Fruit fly (Drosophila melanogaster) whole organism, wandering third instar larva: Measurements from ENCODE around the gene DIP-alpha.

Source experiments
- GATAd ChIP-seq: sonication (Bioruptor generic); optimal IDR thresholded peaks from 2 replicates; lab custom pipeline; 2016; ENCODE audit warnings: missing biosample characterization, missing genetic modification characterization
- HLH106 ChIP-seq: fragments of 200-800 bp; optimal IDR thresholded peaks from 3 replicates; lab custom pipeline; 2019; ENCODE audit warnings: missing biosample characterization, mild to moderate bottlenecking, missing genetic modification characterization, moderate library complexity
- Hnf4 ChIP-seq: fragments of 200-800 bp; sonication (Bioruptor generic); optimal IDR thresholded peaks from 2 replicates; lab custom pipeline; 2016; ENCODE audit warnings: missing biosample characterization, mild to moderate bottlenecking, missing genetic modification characterization
- OdsH ChIP-seq: fragments of 200-800 bp; sonication (Bioruptor generic); optimal IDR thresholded peaks from 2 replicates; lab custom pipeline; 2016; ENCODE audit warnings: missing biosample characterization, mild to moderate bottlenecking, missing genetic modification characterization
- Vsx2 ChIP-seq: fragments of 200-300, 225-300 bp; sonication (Bioruptor generic); optimal IDR thresholded peaks from 2 replicates; lab custom pipeline; 2018; ENCODE audit warnings: missing biosample characterization, missing genetic modification characterization; ENCODE audit not compliant: partially characterized antibody
- fru ChIP-seq: fragments of 200-800 bp; sonication (Bioruptor generic); optimal IDR thresholded peaks from 3 replicates; lab custom pipeline; 2016; ENCODE audit warnings: missing biosample characterization, mild to moderate bottlenecking, missing genetic modification characterization
- jim ChIP-seq: fragments of 175-275, 200-325 bp; sonication (Bioruptor generic); optimal IDR thresholded peaks from 2 replicates; lab custom pipeline; 2016; ENCODE audit warnings: missing biosample characterization, mild to moderate bottlenecking, missing genetic modification characterization
- tai ChIP-seq: sonication (Bioruptor generic); optimal IDR thresholded peaks from 2 replicates; lab custom pipeline; 2016; ENCODE audit warnings: missing biosample characterization, missing genetic modification characterization
- usp ChIP-seq: fragments of >200 bp; optimal IDR thresholded peaks from 2 replicates; lab custom pipeline; 2017; ENCODE audit warnings: missing biosample characterization, missing genetic modification characterization

DNA sequence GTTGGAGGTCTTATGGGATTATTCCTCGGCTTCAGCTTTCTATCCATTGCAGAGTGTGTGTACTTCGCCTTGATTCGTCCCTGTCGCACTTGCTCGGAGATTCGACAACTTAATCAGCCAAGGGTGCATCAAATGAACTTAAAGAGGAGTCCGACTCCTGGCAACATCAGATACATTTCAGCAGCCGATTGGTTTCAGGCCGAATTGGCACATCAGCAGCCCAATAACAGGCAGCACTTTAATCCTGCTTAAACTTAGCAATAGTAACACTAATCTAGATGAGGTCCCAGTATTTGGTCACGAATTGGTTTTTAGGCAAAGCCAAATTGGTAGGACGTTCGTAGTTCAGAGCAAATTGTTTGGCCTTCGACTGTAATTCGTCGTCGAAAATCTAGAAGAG, at the start of gene DIP-alpha:
- TF ChIP-seq Vsx2 (GFP tag; lab: Kevin White, UChicago), result no peak
- TF ChIP-seq HLH106 (tag; lab: Kevin White, UChicago), result no peak
- no peak for TF ChIP-seq OdsH (GFP tag; lab: Kevin White, UChicago)
- TF ChIP-seq GATAd, result no peak
- TF ChIP-seq Hnf4, result no peak
- TF ChIP-seq tai (GFP tag; lab: Kevin White, UChicago), result no peak
- TF ChIP-seq usp (GFP tag; lab: Kevin White, UChicago), result no peak
- no peak for TF ChIP-seq fru (GFP tag; lab: Kevin White, UChicago)
- no peak for TF ChIP-seq jim (GFP tag; lab: Kevin White, UChicago)
